Fruit fly (Drosophila melanogaster): ENCODE data around the gene CG17361.

dm6 chr3L:13996437-13996836 is 554 bp upstream of the CG17361 start:
- TF ChIP-seq Dif (GFP tag; optimal IDR thresholded peaks at IDR 0.05; ENCODE audit: partially characterized antibody) = no peak
- TF ChIP-seq usp (GFP tag; optimal IDR thresholded peaks at IDR 0.05) = no peak
- no peak for TF ChIP-seq Myc (optimal IDR thresholded peaks at IDR 0.05)
- TF ChIP-seq Hr78 (GFP tag; optimal IDR thresholded peaks at IDR 0.05) = no peak
- TF ChIP-seq Jra (GFP tag; optimal IDR thresholded peaks at IDR 0.05) = no peak
- TF ChIP-seq pan (optimal IDR thresholded peaks at IDR 0.05) = no peak
- no peak for TF ChIP-seq Abd-B (GFP tag; optimal IDR thresholded peaks at IDR 0.05)
- no peak for TF ChIP-seq Rel (GFP tag; optimal IDR thresholded peaks at IDR 0.05)
- TF ChIP-seq Rel (tag; optimal IDR thresholded peaks at IDR 0.05) = no peak
- TF ChIP-seq Sp1 (GFP tag; optimal IDR thresholded peaks at IDR 0.05) = no peak

Data from whole organism, wandering third instar larva.